Worm (Caenorhabditis elegans) whole organism, late embryonic: ENCODE data around the gene F59B10.2.

ENCODE experiments used
- F13H6.1 ChIP-seq: sonication (generic microtip); optimal IDR thresholded peaks from 2 replicates; lab custom pipeline; 2016; ENCODE audit warnings: missing genetic modification characterization, missing compliant biosample characterization
- K09A11.1 ChIP-seq: sonication (generic microtip); optimal IDR thresholded peaks from 2 replicates; lab custom pipeline; 2017; ENCODE audit warnings: antibody characterized with exemption, mild to moderate bottlenecking, missing genetic modification characterization, missing compliant biosample characterization; ENCODE audit not compliant: insufficient read depth
- T23F11.4 ChIP-seq: fragments of 200-800 bp; sonication (Bioruptor generic); optimal IDR thresholded peaks from 2 replicates; lab custom pipeline; 2018; ENCODE audit warnings: mild to moderate bottlenecking, missing genetic modification characterization, missing compliant biosample characterization
- Y22D7AL.16 ChIP-seq: sonication (generic microtip); optimal IDR thresholded peaks from 2 replicates; lab custom pipeline; 2016; ENCODE audit warnings: missing genetic modification characterization, missing compliant biosample characterization
- ama-1 ChIP-seq: fragments of 150-350 bp; optimal IDR thresholded peaks from 2 replicates; lab custom pipeline; 2014
- ceh-14 ChIP-seq: sonication (generic microtip); optimal IDR thresholded peaks from 2 replicates; lab custom pipeline; 2016; ENCODE audit warnings: missing genotype, missing genetic modification characterization, missing compliant biosample characterization
- ceh-18 ChIP-seq: sonication (generic microtip); optimal IDR thresholded peaks from 2 replicates; lab custom pipeline; 2016; ENCODE audit warnings: missing genetic modification characterization, missing compliant biosample characterization
- ceh-22 ChIP-seq: sonication (generic microtip); optimal IDR thresholded peaks from 2 replicates; lab custom pipeline; 2017; ENCODE audit warnings: missing biosample characterization, missing genetic modification characterization
- ceh-31 ChIP-seq: sonication (generic microtip); optimal IDR thresholded peaks from 2 replicates; lab custom pipeline; 2016; ENCODE audit warnings: missing genetic modification characterization, missing compliant biosample characterization
- ceh-48 ChIP-seq: sonication (generic microtip); optimal IDR thresholded peaks from 2 replicates; lab custom pipeline; 2016; ENCODE audit warnings: missing genetic modification characterization, inconsistent platforms, missing compliant biosample characterization
- ceh-6 ChIP-seq: fragments of 200-800 bp; sonication (Bioruptor generic); optimal IDR thresholded peaks from 2 replicates; lab custom pipeline; 2018; ENCODE audit warnings: mild to moderate bottlenecking, missing genetic modification characterization, missing compliant biosample characterization
- dmd-4 ChIP-seq: sonication (generic microtip); optimal IDR thresholded peaks from 2 replicates; lab custom pipeline; 2016; ENCODE audit warnings: borderline replicate concordance, missing genetic modification characterization, missing compliant biosample characterization
- ets-4 ChIP-seq: sonication (generic microtip); optimal IDR thresholded peaks from 2 replicates; lab custom pipeline; 2016; ENCODE audit warnings: missing genetic modification characterization, missing compliant biosample characterization
- eyg-1 ChIP-seq: sonication (generic microtip); optimal IDR thresholded peaks from 2 replicates; lab custom pipeline; 2016; ENCODE audit warnings: missing genotype, missing genetic modification characterization, missing compliant biosample characterization
- fkh-10 ChIP-seq: fragments of 150-350 bp; optimal IDR thresholded peaks from 2 replicates; lab custom pipeline; 2014; ENCODE audit warnings: missing biosample characterization, missing genetic modification reagents, missing genetic modification characterization
- hlh-30 ChIP-seq: sonication (generic microtip); optimal IDR thresholded peaks from 2 replicates; lab custom pipeline; 2017; ENCODE audit warnings: antibody characterized with exemption, missing genetic modification characterization, missing compliant biosample characterization; ENCODE audit not compliant: insufficient read depth
- madf-2 ChIP-seq: sonication (generic microtip); optimal IDR thresholded peaks from 2 replicates; lab custom pipeline; 2017; ENCODE audit warnings: missing genetic modification characterization, missing compliant biosample characterization
- nfya-1 ChIP-seq: sonication (generic microtip); optimal IDR thresholded peaks from 2 replicates; lab custom pipeline; 2017; ENCODE audit warnings: missing genetic modification characterization, mild to moderate bottlenecking, missing compliant biosample characterization, antibody characterized with exemption, moderate library complexity
- nhr-11 ChIP-seq: fragments of 150-350 bp; optimal IDR thresholded peaks from 2 replicates; lab custom pipeline; 2014; ENCODE audit warnings: missing biosample characterization, missing genetic modification characterization
- nhr-232 ChIP-seq: sonication (generic microtip); optimal IDR thresholded peaks from 2 replicates; lab custom pipeline; 2016; ENCODE audit warnings: missing genetic modification characterization, missing compliant biosample characterization
- pax-1 ChIP-seq: fragments of 150-350 bp; optimal IDR thresholded peaks from 2 replicates; lab custom pipeline; 2014; ENCODE audit warnings: missing biosample characterization, missing genetic modification characterization
- pqm-1 ChIP-seq: sonication (generic microtip); optimal IDR thresholded peaks from 2 replicates; lab custom pipeline; 2016; ENCODE audit warnings: missing genetic modification characterization, missing compliant biosample characterization
- pros-1 ChIP-seq: fragments of 150-350 bp; optimal IDR thresholded peaks from 2 replicates; lab custom pipeline; 2014; ENCODE audit warnings: missing biosample characterization, missing genetic modification reagents, missing genetic modification characterization
- ref-2 ChIP-seq: sonication (generic microtip); optimal IDR thresholded peaks from 2 replicates; lab custom pipeline; 2016; ENCODE audit warnings: missing genetic modification characterization, missing compliant biosample characterization
- sdc-2 ChIP-seq: sonication (generic microtip); optimal IDR thresholded peaks from 2 replicates; lab custom pipeline; 2016; ENCODE audit warnings: missing genotype, missing genetic modification characterization, missing compliant biosample characterization
- sox-4 ChIP-seq: sonication (generic microtip); optimal IDR thresholded peaks from 2 replicates; lab custom pipeline; 2017; ENCODE audit warnings: mild to moderate bottlenecking, missing genetic modification characterization, inconsistent platforms, missing compliant biosample characterization
- syd-9 ChIP-seq: sonication (generic microtip); optimal IDR thresholded peaks from 2 replicates; lab custom pipeline; 2016; ENCODE audit warnings: mild to moderate bottlenecking, missing genetic modification characterization, moderate library complexity, missing compliant biosample characterization
- tbx-2 ChIP-seq: sonication (generic microtip); optimal IDR thresholded peaks from 2 replicates; lab custom pipeline; 2016; ENCODE audit warnings: missing genetic modification characterization, missing compliant biosample characterization
- unc-3 ChIP-seq, 2 experiments: fragments of 200-800 bp in 1 of 2; sonication (Bioruptor generic) in 1 of 2; sonication (generic microtip) in 1 of 2; conservative IDR thresholded peaks in 1 of 2; optimal IDR thresholded peaks in 1 of 2; 2 replicates each; pipeline versions ENCODE4 v1.3.6 to Lab custom; 2016 to 2022; ENCODE audit warnings: missing compliant biosample characterization in 2 of 2, missing genetic modification characterization in 2 of 2, missing genetic modification reagents in 1 of 2
- unc-42 ChIP-seq: sonication (generic microtip); optimal IDR thresholded peaks from 2 replicates; lab custom pipeline; 2016; ENCODE audit warnings: missing genotype, missing genetic modification characterization, missing compliant biosample characterization
- unc-55 ChIP-seq: sonication (generic microtip); optimal IDR thresholded peaks from 2 replicates; lab custom pipeline; 2017; ENCODE audit warnings: missing biosample characterization, missing genetic modification reagents, missing genetic modification characterization
- unc-86 ChIP-seq: sonication (generic microtip); optimal IDR thresholded peaks from 2 replicates; lab custom pipeline; 2016; ENCODE audit warnings: missing genetic modification characterization, missing compliant biosample characterization
- ztf-16 ChIP-seq: sonication (generic microtip); optimal IDR thresholded peaks from 2 replicates; lab custom pipeline; 2017; ENCODE audit warnings: missing genetic modification characterization, missing compliant biosample characterization

Gene F59B10.2

DNA sequence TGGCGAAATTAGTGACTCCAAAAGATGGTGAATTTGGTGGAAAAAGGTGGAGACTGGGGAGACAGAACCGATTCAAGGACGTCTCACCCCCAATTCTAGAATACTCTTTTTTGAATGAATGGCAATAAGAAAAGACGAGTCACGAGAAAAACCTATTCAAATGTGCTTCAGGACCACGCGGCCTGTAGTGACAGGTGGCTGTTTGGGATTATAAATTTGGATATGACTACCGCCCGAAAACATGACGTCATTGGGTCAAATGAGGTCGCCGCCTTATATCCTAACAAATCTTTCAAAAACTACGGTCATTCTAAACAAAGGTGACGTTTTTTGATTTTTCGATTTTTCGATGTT, 44.4 kb upstream of the F59B10.2 start:
- TF ChIP-seq hlh-30 (tag; lab: Kevin White, UChicago) = peak; percentile 64
- no peak for TF ChIP-seq ceh-22 (tag; lab: Kevin White, UChicago)
- peak; percentile 10 for TF ChIP-seq unc-55 (GFP tag; lab: Kevin White, UChicago)
- TF ChIP-seq fkh-10 (GFP tag; lab: Kevin White, UChicago) = no peak

DNA sequence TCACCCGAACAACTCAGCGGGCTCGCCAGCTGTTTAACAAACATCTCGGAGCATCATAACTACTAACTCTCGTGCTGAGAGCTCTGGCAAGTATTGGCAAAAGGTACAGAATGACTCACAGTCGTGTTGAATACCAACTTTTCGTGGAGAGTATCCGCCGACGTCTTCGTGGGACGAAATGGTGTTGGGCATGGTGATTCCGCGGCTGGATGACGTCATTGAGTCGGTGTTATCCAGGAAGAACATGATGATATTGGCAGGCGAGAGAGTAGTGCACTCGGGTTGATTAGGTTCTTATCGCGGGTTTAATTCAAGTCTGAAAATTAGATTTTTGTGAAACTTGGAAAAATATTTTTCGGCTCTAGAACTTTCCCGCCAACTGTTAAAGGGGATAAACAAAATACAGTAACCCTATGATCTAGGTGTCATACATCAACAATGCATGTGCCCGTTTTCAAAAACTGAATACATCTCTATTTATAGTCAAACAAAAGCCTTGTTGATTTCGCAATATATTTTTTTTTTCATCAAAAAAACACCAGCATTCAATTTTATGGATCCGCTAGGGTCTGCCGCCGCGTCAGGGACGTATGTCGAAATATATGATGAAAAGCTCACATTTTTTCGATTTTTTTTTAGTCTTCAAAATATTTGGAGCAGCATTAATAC, 43.9 kb upstream of the F59B10.2 start:
- TF ChIP-seq syd-9 (tag; lab: Kevin White, UChicago) (no peak), nhr-232 (tag; lab: Kevin White, UChicago) (no peak), unc-55 (GFP tag; lab: Kevin White, UChicago) (no peak), Y22D7AL.16 (tag; lab: Kevin White, UChicago) (no peak), ceh-48 (tag; lab: Kevin White, UChicago) (no peak)

DNA sequence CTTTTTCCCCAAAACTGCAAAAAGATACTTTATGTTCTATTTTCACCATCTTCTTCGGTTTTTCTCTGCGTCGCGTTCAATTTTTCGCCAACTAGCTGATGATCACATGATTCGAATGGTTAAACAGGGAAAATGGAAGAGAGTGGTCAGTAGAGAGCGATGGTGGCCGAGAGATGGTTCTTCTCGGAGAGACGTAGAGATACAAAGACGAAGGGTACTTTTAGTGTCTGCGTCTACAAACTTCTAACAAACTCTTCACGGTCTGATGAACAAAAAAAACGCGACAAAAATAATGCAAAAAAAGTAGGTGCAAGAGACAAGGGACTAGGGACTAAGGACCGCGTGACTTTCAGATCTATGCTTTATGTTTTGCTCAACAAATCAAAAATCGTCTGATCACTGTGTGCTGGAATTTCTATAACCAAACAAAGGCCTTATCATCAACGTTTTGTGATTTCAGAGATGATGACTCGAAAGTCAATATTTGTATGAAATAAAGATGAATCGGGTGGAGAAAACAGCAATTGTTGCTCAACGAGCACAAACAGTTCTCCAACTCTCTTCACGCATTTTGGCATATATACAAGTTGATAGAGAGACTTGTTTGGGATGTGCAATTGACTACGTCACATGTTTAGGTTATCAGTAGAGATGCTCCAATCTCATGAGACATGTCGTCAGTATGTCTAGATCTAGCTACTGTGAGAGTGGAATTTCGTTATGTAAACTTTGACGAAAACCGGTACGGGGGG, 42.5 kb upstream of the F59B10.2 start:
- TF ChIP-seq dmd-4 (tag; lab: Kevin White, UChicago) = no peak
- no peak for TF ChIP-seq eyg-1 (tag; lab: Kevin White, UChicago)
- peak; percentile 95 for TF ChIP-seq pax-1 (tag; lab: Kevin White, UChicago)
- peak; percentile 96 for TF ChIP-seq hlh-30 (tag; lab: Kevin White, UChicago)
- TF ChIP-seq tbx-2 (tag; lab: Kevin White, UChicago) = peak; percentile 64
- peak; percentile 75 for TF ChIP-seq ceh-31 (tag; lab: Kevin White, UChicago)
- peak; percentile 2 for TF ChIP-seq F13H6.1 (tag; lab: Kevin White, UChicago)
- peak; percentile 34 for TF ChIP-seq ceh-18 (tag; lab: Kevin White, UChicago)
- TF ChIP-seq unc-55 (GFP tag; lab: Kevin White, UChicago) = peak; percentile 82
- TF ChIP-seq nfya-1 (tag; lab: Kevin White, UChicago) = peak; percentile 76
- TF ChIP-seq ref-2 (tag; lab: Kevin White, UChicago) = peak; percentile 67
- peak; percentile 65 for TF ChIP-seq pros-1
- no peak for TF ChIP-seq sox-4 (tag; lab: Kevin White, UChicago)
- no peak for TF ChIP-seq ztf-16 (tag; lab: Kevin White, UChicago)
- TF ChIP-seq unc-86 (tag; lab: Kevin White, UChicago) = no peak
- TF ChIP-seq nhr-11 (tag; lab: Kevin White, UChicago) = no peak

DNA sequence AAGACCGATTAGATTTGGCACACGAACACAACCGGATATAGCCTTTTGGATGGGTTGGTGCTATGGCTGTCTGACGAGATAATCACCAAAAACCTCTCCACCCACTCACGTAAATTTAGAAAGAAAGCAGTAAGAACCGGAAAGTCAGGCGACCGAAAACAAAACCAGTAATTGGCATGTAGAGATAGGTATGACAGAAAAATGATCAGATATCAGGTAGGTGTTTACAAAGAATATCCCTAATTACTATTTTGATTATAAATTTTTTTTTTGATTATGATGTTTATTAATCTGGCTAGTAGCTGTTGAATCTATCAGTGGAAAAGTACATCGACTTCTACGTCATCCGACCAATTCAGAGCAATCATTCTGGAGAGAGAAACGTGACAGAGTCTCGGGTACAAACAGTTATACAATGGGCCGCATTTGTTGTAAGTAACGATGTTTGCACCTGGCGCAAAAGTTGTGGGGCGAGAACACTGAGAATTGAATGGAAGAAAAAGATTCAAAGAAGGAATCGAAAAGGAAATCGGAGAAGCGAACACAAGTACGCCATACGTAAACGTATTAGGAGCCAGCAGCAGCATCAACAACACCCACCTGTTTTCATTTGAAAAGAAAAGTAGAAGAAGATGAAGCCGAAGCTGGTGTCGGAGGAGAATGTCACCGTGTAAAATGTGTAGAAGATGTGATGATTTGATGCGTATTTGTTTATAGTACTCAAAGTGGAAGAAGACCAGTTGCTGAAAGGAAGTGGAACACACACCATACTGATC, 41.4 kb upstream of the F59B10.2 start:
- TF ChIP-seq pros-1 = no peak
- no peak for TF ChIP-seq unc-42 (tag; lab: Kevin White, UChicago)

DNA sequence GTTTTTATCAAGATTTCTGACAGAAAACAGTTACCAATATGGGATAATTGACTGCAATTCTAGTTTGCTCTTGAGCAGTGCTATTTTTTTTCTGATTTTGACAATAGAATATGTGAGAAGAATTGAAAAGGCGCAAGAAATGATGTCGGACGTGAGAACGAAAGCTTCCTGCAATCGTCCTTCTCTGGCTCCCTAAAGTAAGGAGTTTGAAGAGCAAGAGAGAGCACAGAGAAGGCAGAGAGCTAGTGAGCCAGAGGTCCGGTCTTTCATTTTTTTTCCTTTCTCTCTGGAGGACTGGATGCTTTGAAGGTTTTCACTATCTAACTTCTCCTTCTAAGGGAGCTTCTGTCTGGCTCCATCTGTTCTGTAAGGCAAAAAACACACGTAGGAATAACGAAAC, 40.5 kb upstream of the F59B10.2 start:
- TF ChIP-seq ceh-6 (GFP tag; lab: Kevin White, UChicago) (no peak), ztf-16 (tag; lab: Kevin White, UChicago) (no peak)

DNA sequence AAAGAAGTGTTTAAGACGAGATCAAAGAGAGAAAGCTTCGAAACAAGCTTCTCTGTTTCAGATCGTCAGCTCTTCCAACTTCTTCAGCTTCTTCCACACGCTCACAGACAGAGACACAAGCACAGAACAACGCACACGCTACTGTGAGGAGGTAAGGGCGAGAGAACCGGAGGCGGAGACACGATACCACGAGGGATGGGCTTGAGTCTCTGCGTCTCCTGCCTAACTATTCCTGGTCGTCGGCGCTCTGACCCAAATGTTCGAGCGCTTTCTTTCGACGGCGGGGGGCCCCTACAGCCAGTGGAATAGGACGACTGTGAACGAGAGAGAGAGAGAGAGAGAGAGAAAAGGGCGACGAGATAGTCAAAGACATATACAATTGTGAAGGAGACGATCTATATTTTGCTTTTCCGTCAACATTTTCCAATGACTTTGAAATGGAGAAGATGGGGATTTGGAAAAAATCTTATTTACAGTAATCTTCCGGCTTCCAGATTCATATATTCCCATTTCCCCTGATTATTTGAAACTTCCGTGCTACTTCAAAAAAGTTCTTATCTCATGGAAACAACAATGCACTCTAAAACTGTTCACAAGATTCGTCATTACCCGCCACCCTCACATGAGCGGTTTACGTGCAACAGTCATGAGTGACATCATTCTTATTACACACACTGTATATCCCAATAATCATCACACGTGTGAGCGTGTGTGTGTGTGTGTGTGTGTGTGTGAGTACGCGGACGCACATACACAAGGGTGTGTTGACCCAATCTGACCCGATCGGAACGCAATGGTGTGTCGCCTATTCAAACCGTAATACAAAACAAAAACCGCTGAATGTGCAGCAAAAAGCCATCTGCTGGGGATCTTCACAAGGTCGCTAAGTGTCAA, 39.4 kb upstream of the F59B10.2 start:
- TF ChIP-seq hlh-30 (tag; lab: Kevin White, UChicago) = peak; percentile 96
- no peak for TF ChIP-seq sox-4 (tag; lab: Kevin White, UChicago)
- TF ChIP-seq sdc-2 (tag; lab: Kevin White, UChicago) = peak; percentile 30
- TF ChIP-seq T23F11.4 (GFP tag; lab: Kevin White, UChicago) = peak; percentile 30
- TF ChIP-seq pqm-1 (tag; lab: Kevin White, UChicago) = peak; percentile 32
- peak; percentile 90 for TF ChIP-seq ref-2 (tag; lab: Kevin White, UChicago)
- TF ChIP-seq syd-9 (tag; lab: Kevin White, UChicago) = peak; percentile 25
- TF ChIP-seq K09A11.1 (tag; lab: Kevin White, UChicago) = peak; percentile 15
- TF ChIP-seq unc-3 (GFP tag; conservative IDR thresholded peaks at IDR 0.05; lab: Robert Waterston, UW) = peak; percentile 38; the same call in 1 of the 2 replicates
- TF ChIP-seq unc-3 (tag; optimal IDR thresholded peaks at IDR 0.05; lab: Kevin White, UChicago) = no peak
- TF ChIP-seq ama-1 (lab: Kevin White, UChicago) = peak; percentile 88
- peak; percentile 31 for TF ChIP-seq F13H6.1 (tag; lab: Kevin White, UChicago)
- peak; percentile 70 for TF ChIP-seq unc-42 (tag; lab: Kevin White, UChicago)
- peak; percentile 76 for TF ChIP-seq ets-4
- TF ChIP-seq ceh-6 (GFP tag; lab: Kevin White, UChicago) = no peak
- peak; percentile 18 for TF ChIP-seq madf-2 (tag; lab: Kevin White, UChicago)
- TF ChIP-seq ceh-14 (tag; lab: Kevin White, UChicago) = peak; percentile 61
- peak; percentile 62 for TF ChIP-seq tbx-2 (tag; lab: Kevin White, UChicago)
- peak; percentile 28 for TF ChIP-seq unc-55 (GFP tag; lab: Kevin White, UChicago)
